Worm (Caenorhabditis elegans): Measurements from ENCODE around the gene sdpn-1.

Gene sdpn-1

ce11 chrX:7997968-7998367 lies at the start of gene sdpn-1:
Gene sdpn-1 (minus strand): TSS chrX:7998229.
- TF ChIP-seq hmg-4 (GFP tag; optimal IDR thresholded peaks at IDR 0.05) (no peak), hnd-1 (tag; optimal IDR thresholded peaks at IDR 0.05) (no peak), flt-1 (GFP tag; IDR thresholded peaks at IDR 0.05) (no peak), B0310.2 (tag; optimal IDR thresholded peaks at IDR 0.05) (no peak), ceh-13 (GFP tag; optimal IDR thresholded peaks at IDR 0.05) (no peak), scrt-1 (GFP tag; IDR thresholded peaks at IDR 0.05) (no peak), tbx-11 (GFP tag; IDR thresholded peaks at IDR 0.05) (no peak), aly-1 (tag; optimal IDR thresholded peaks at IDR 0.05) (no peak), ets-7 (tag; optimal IDR thresholded peaks at IDR 0.05) (no peak)

- TF ChIP-seq flt-1 (GFP tag; IDR thresholded peaks at IDR 0.05), result no peak
- TF ChIP-seq tbx-11 (GFP tag; IDR thresholded peaks at IDR 0.05), result no peak
- TF ChIP-seq tbx-37 (GFP tag; conservative IDR thresholded peaks at IDR 0.05), result no peak
- no peak for TF ChIP-seq ceh-13 (GFP tag; optimal IDR thresholded peaks at IDR 0.05)
- no peak for TF ChIP-seq hnd-1 (tag; optimal IDR thresholded peaks at IDR 0.05)
- TF ChIP-seq hmbx-1 (tag; optimal IDR thresholded peaks at IDR 0.05), result no peak
- TF ChIP-seq sea-1 (GFP tag; conservative IDR thresholded peaks at IDR 0.05), result no peak
Observed at ce11 chrX:8045152-8045551, 47.1 kb upstream of the sdpn-1 start, which contains the start of gene C18A11.4. Gene C18A11.4 (plus strand): TSS chrX:8045518.

- TF ChIP-seq hmbx-1 (tag; optimal IDR thresholded peaks at IDR 0.05) (no peak), sea-1 (GFP tag; conservative IDR thresholded peaks at IDR 0.05) (no peak), hnd-1 (tag; optimal IDR thresholded peaks at IDR 0.05) (no peak), pes-1 (GFP tag; IDR thresholded peaks at IDR 0.05) (no peak), hmg-4 (GFP tag; optimal IDR thresholded peaks at IDR 0.05) (no peak), scrt-1 (GFP tag; IDR thresholded peaks at IDR 0.05) (no peak), aly-1 (tag; optimal IDR thresholded peaks at IDR 0.05) (no peak), ama-1 (optimal IDR thresholded peaks at IDR 0.05) (no peak), F13C5.2 (tag; optimal IDR thresholded peaks at IDR 0.05) (no peak), flt-1 (GFP tag; IDR thresholded peaks at IDR 0.05) (no peak), ets-7 (tag; optimal IDR thresholded peaks at IDR 0.05) (no peak), tbx-37 (GFP tag; conservative IDR thresholded peaks at IDR 0.05) (no peak)
Observed at ce11 chrX:8040967-8041366, 42.9 kb upstream of the sdpn-1 start, which contains the start of gene xol-1. Gene xol-1 (plus strand): TSS chrX:8041313.

ce11 chrX:8037365-8037764 lies 39.3 kb upstream of the sdpn-1 start:
- TF ChIP-seq tbx-37 (GFP tag; conservative IDR thresholded peaks at IDR 0.05) (no peak), hnd-1 (tag; optimal IDR thresholded peaks at IDR 0.05) (no peak), ama-1 (optimal IDR thresholded peaks at IDR 0.05) (no peak), scrt-1 (GFP tag; IDR thresholded peaks at IDR 0.05) (no peak), F13C5.2 (tag; optimal IDR thresholded peaks at IDR 0.05) (no peak), aly-1 (tag; optimal IDR thresholded peaks at IDR 0.05) (no peak), tbx-11 (GFP tag; IDR thresholded peaks at IDR 0.05) (no peak), sea-1 (GFP tag; conservative IDR thresholded peaks at IDR 0.05) (no peak), pes-1 (GFP tag; IDR thresholded peaks at IDR 0.05) (no peak), flt-1 (GFP tag; IDR thresholded peaks at IDR 0.05) (no peak), tra-4 (tag; optimal IDR thresholded peaks at IDR 0.05) (no peak), ceh-36 (tag; optimal IDR thresholded peaks at IDR 0.05) (no peak)

ce11 chrX:8036219-8036883 lies 38.3 kb upstream of the sdpn-1 start:
- TF ChIP-seq sea-1 (GFP tag; conservative IDR thresholded peaks at IDR 0.05) (peak; percentile 73), tbx-11 (GFP tag; IDR thresholded peaks at IDR 0.05) (peak; percentile 67), hmbx-1 (tag; optimal IDR thresholded peaks at IDR 0.05) (no peak), ama-1 (optimal IDR thresholded peaks at IDR 0.05) (no peak), ceh-13 (GFP tag; optimal IDR thresholded peaks at IDR 0.05) (peak; percentile 48), ets-7 (tag; optimal IDR thresholded peaks at IDR 0.05) (no peak), flt-1 (GFP tag; IDR thresholded peaks at IDR 0.05) (peak; percentile 79), tbx-37 (GFP tag; conservative IDR thresholded peaks at IDR 0.05) (no peak), hnd-1 (tag; optimal IDR thresholded peaks at IDR 0.05) (peak; percentile 22), aly-1 (tag; optimal IDR thresholded peaks at IDR 0.05) (peak; percentile 84), pes-1 (GFP tag; IDR thresholded peaks at IDR 0.05) (peak; percentile 82), B0310.2 (tag; optimal IDR thresholded peaks at IDR 0.05) (peak; percentile 40), scrt-1 (GFP tag; IDR thresholded peaks at IDR 0.05) (peak; percentile 54; the same call in 1 of the 2 replicates), F13C5.2 (tag; optimal IDR thresholded peaks at IDR 0.05) (peak; percentile 81), ceh-36 (tag; optimal IDR thresholded peaks at IDR 0.05) (peak; percentile 52), hmg-4 (GFP tag; optimal IDR thresholded peaks at IDR 0.05) (peak; percentile 78), tra-4 (tag; optimal IDR thresholded peaks at IDR 0.05) (no peak)

- TF ChIP-seq scrt-1 (GFP tag; IDR thresholded peaks at IDR 0.05) (no peak), pes-1 (GFP tag; IDR thresholded peaks at IDR 0.05) (no peak), ets-7 (tag; optimal IDR thresholded peaks at IDR 0.05) (no peak), hmbx-1 (tag; optimal IDR thresholded peaks at IDR 0.05) (no peak), aly-1 (tag; optimal IDR thresholded peaks at IDR 0.05) (no peak), hnd-1 (tag; optimal IDR thresholded peaks at IDR 0.05) (no peak), B0310.2 (tag; optimal IDR thresholded peaks at IDR 0.05) (no peak), tbx-11 (GFP tag; IDR thresholded peaks at IDR 0.05) (no peak), F13C5.2 (tag; optimal IDR thresholded peaks at IDR 0.05) (no peak), flt-1 (GFP tag; IDR thresholded peaks at IDR 0.05) (no peak), sea-1 (GFP tag; conservative IDR thresholded peaks at IDR 0.05) (no peak), ama-1 (optimal IDR thresholded peaks at IDR 0.05) (no peak), ceh-13 (GFP tag; optimal IDR thresholded peaks at IDR 0.05) (no peak), hmg-4 (GFP tag; optimal IDR thresholded peaks at IDR 0.05) (no peak), tra-4 (tag; optimal IDR thresholded peaks at IDR 0.05) (no peak), tbx-37 (GFP tag; conservative IDR thresholded peaks at IDR 0.05) (no peak), ceh-36 (tag; optimal IDR thresholded peaks at IDR 0.05) (no peak)
Observed at ce11 chrX:8030032-8030431, 32.0 kb upstream of the sdpn-1 start.

- TF ChIP-seq B0310.2 (tag; optimal IDR thresholded peaks at IDR 0.05) (no peak), F13C5.2 (tag; optimal IDR thresholded peaks at IDR 0.05) (peak; percentile 61), hmg-4 (GFP tag; optimal IDR thresholded peaks at IDR 0.05) (peak; percentile 28)
Observed at ce11 chrX:8029080-8029479, 31.1 kb upstream of the sdpn-1 start, which contains the start of gene C34D10.1. Gene C34D10.1 (plus strand): TSS chrX:8029479.
